Worm (Caenorhabditis elegans) whole organism, L4/young adult: ENCODE results near the gene cnp-2.
"Not testable (repeated sequence)": the region's sequence is repeated elsewhere in the genome, so short reads cannot be mapped to it uniquely, and the experiment has no call there.

Experiments
- W03F9.2 ChIP-seq: fragments of 150-350 bp; optimal IDR thresholded peaks from 2 replicates; lab custom pipeline; 2014; ENCODE audit warnings: missing biosample characterization, missing genetic modification characterization
- dao-5 ChIP-seq: sonication (generic microtip); optimal IDR thresholded peaks from 2 replicates; lab custom pipeline; 2016; ENCODE audit warnings: missing genotype, missing genetic modification characterization, moderate library complexity, missing compliant biosample characterization
- him-1 ChIP-seq: sonication (generic microtip); optimal IDR thresholded peaks from 2 replicates; lab custom pipeline; 2016; ENCODE audit warnings: missing genotype, missing genetic modification reagents, missing genetic modification characterization, missing compliant biosample characterization

cnp-2 gene

ce11 chrII:12760497-12760896 lies at the start of gene cnp-2:
cnp-2 (plus strand) TSS chrII:12760797.
- TF ChIP-seq W03F9.2 (tag; lab: Kevin White, UChicago): no peak
- TF ChIP-seq dao-5 (tag; lab: Kevin White, UChicago): no peak
- TF ChIP-seq him-1 (tag; lab: Kevin White, UChicago): no peak

- no peak for TF ChIP-seq him-1 (tag; lab: Kevin White, UChicago)
Measured at ce11 chrII:12711490-12711889, 49.1 kb upstream of the cnp-2 start.

ce11 chrII:12715757-12716350 lies 44.7 kb upstream of the cnp-2 start:
- no peak for TF ChIP-seq dao-5 (tag; lab: Kevin White, UChicago)
- no peak for TF ChIP-seq him-1 (tag; lab: Kevin White, UChicago)
- TF ChIP-seq W03F9.2 (tag; lab: Kevin White, UChicago): no peak

- TF ChIP-seq W03F9.2 (tag; lab: Kevin White, UChicago): no peak
- no peak for TF ChIP-seq him-1 (tag; lab: Kevin White, UChicago)
- no peak for TF ChIP-seq dao-5 (tag; lab: Kevin White, UChicago)
Measured at ce11 chrII:12722049-12722448, 38.5 kb upstream of the cnp-2 start.

ce11 chrII:12722685-12723287 lies 37.8 kb upstream of the cnp-2 start:
- no peak for TF ChIP-seq him-1 (tag; lab: Kevin White, UChicago)
- TF ChIP-seq W03F9.2 (tag; lab: Kevin White, UChicago): no peak

ce11 chrII:12726704-12727103 lies 33.9 kb upstream of the cnp-2 start:
- no peak for TF ChIP-seq dao-5 (tag; lab: Kevin White, UChicago)
- TF ChIP-seq W03F9.2 (tag; lab: Kevin White, UChicago): no peak
- no peak for TF ChIP-seq him-1 (tag; lab: Kevin White, UChicago)

- no peak for TF ChIP-seq him-1 (tag; lab: Kevin White, UChicago)
- no peak for TF ChIP-seq dao-5 (tag; lab: Kevin White, UChicago)
- TF ChIP-seq W03F9.2 (tag; lab: Kevin White, UChicago): no peak
Measured at ce11 chrII:12727871-12728270, 32.7 kb upstream of the cnp-2 start.

ce11 chrII:12728608-12729007 lies 32.0 kb upstream of the cnp-2 start:
- TF ChIP-seq dao-5 (tag; lab: Kevin White, UChicago) (no peak), him-1 (tag; lab: Kevin White, UChicago) (no peak), W03F9.2 (tag; lab: Kevin White, UChicago) (no peak)

- no peak for TF ChIP-seq W03F9.2 (tag; lab: Kevin White, UChicago)
- no peak for TF ChIP-seq dao-5 (tag; lab: Kevin White, UChicago)
- TF ChIP-seq him-1 (tag; lab: Kevin White, UChicago): no peak
Measured at ce11 chrII:12729952-12730351, 30.6 kb upstream of the cnp-2 start.

ce11 chrII:12736579-12736978 lies 24.0 kb upstream of the cnp-2 start, which contains the start of gene snrp-200:
snrp-200 (minus strand) TSS chrII:12736910.
- TF ChIP-seq W03F9.2 (tag; lab: Kevin White, UChicago) (no peak), dao-5 (tag; lab: Kevin White, UChicago) (no peak), him-1 (tag; lab: Kevin White, UChicago) (no peak)

ce11 chrII:12738284-12739201 lies 22.1 kb upstream of the cnp-2 start, which contains the start of gene pisy-1:
pisy-1 (minus strand) TSS chrII:12738334.
- TF ChIP-seq dao-5 (tag; lab: Kevin White, UChicago) (no peak), him-1 (tag; lab: Kevin White, UChicago) (no peak), W03F9.2 (tag; lab: Kevin White, UChicago) (no peak)

ce11 chrII:12739306-12739705 lies 21.3 kb upstream of the cnp-2 start:
- TF ChIP-seq W03F9.2 (tag; lab: Kevin White, UChicago) (no peak), him-1 (tag; lab: Kevin White, UChicago) (no peak), dao-5 (tag; lab: Kevin White, UChicago) (no peak)

- TF ChIP-seq him-1, W03F9.2, dao-5 (tag; lab: Kevin White, UChicago): not testable (repeated sequence)
Measured at ce11 chrII:12753725-12754124, 6.9 kb upstream of the cnp-2 start, which contains the start of gene Y46G5A.39. Y46G5A.39 (minus strand) TSS chrII:12753825.
